Fruit fly (Drosophila melanogaster): ENCODE data around the gene Eig71Ek.

Gene Eig71Ek

DNA sequence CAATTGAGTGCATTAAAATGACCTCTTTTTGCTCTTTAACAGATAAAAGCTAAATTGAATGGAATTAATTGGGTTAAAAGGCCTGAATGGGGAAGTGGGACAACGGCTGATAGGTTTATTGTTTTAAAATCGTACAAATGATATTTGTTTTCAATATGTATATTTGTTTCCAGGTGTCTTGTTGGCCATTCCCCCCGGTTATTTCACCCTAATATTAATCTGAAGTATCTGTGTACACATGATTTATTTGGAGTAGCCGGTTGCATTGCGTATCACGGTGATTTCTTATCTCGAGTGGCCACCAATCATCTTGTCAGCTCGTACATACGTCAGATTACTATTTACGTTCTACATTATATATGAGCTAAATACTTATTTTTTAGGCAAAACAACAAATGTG lies 24.7 kb upstream of the Eig71Ek start:
- TF ChIP-seq insv (optimal IDR thresholded peaks at IDR 0.05), result no peak
- no peak for TF ChIP-seq Sin3A (optimal IDR thresholded peaks at IDR 0.05)

dm6 chr3L:15636978-15637377 lies 24.1 kb upstream of the Eig71Ek start:
- TF ChIP-seq Myc (optimal IDR thresholded peaks at IDR 0.05), result no peak
- TF ChIP-seq Sin3A (optimal IDR thresholded peaks at IDR 0.05), result no peak
- no peak for TF ChIP-seq insv (optimal IDR thresholded peaks at IDR 0.05)
- no peak for TF ChIP-seq h (optimal IDR thresholded peaks at IDR 0.05)
- TF ChIP-seq ttk (optimal IDR thresholded peaks at IDR 0.05), result no peak
- TF ChIP-seq psq (optimal IDR thresholded peaks at IDR 0.05), result no peak

DNA sequence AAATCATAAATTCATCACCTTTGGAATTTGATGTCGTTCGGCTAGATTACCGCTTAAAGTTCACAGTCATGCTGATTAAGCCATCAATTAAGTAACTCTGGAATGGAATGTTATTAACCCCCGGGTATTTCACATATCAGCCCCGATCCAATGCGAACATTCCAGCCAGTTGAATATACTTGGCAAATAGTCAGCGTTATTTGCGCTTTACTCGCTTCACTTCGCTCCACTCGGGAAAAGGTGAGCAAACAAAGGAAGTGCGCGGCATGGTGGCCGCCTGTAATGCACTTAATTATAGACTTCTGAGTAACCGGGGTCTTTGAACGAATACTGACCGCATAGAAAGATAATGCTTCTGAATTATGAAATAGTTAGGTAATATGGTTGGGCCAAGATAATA lies 23.4 kb upstream of the Eig71Ek start:
- TF ChIP-seq psq (optimal IDR thresholded peaks at IDR 0.05), result no peak
- no peak for TF ChIP-seq h (optimal IDR thresholded peaks at IDR 0.05)
- TF ChIP-seq ttk (optimal IDR thresholded peaks at IDR 0.05), result no peak
- TF ChIP-seq insv (optimal IDR thresholded peaks at IDR 0.05), result no peak
- no peak for TF ChIP-seq Myc (optimal IDR thresholded peaks at IDR 0.05)
- no peak for TF ChIP-seq Sin3A (optimal IDR thresholded peaks at IDR 0.05)

- no peak for TF ChIP-seq psq (optimal IDR thresholded peaks at IDR 0.05)
- no peak for TF ChIP-seq Sin3A (optimal IDR thresholded peaks at IDR 0.05)
- TF ChIP-seq insv (optimal IDR thresholded peaks at IDR 0.05), result no peak
- no peak for TF ChIP-seq ttk (optimal IDR thresholded peaks at IDR 0.05)
- no peak for TF ChIP-seq Myc (optimal IDR thresholded peaks at IDR 0.05)
- TF ChIP-seq h (optimal IDR thresholded peaks at IDR 0.05), result no peak
Measured at dm6 chr3L:15638524-15638923, 22.5 kb upstream of the Eig71Ek start.

- TF ChIP-seq Myc (optimal IDR thresholded peaks at IDR 0.05) (no peak), insv (optimal IDR thresholded peaks at IDR 0.05) (no peak), psq (optimal IDR thresholded peaks at IDR 0.05) (no peak), h (optimal IDR thresholded peaks at IDR 0.05) (no peak), ttk (optimal IDR thresholded peaks at IDR 0.05) (no peak), Sin3A (optimal IDR thresholded peaks at IDR 0.05) (no peak)
Measured at dm6 chr3L:15639978-15640377, 21.1 kb upstream of the Eig71Ek start.

- TF ChIP-seq Myc (optimal IDR thresholded peaks at IDR 0.05), result no peak
- TF ChIP-seq Sin3A (optimal IDR thresholded peaks at IDR 0.05), result no peak
- no peak for TF ChIP-seq insv (optimal IDR thresholded peaks at IDR 0.05)
- TF ChIP-seq psq (optimal IDR thresholded peaks at IDR 0.05), result no peak
Measured at dm6 chr3L:15641590-15642019, 19.4 kb upstream of the Eig71Ek start.

DNA sequence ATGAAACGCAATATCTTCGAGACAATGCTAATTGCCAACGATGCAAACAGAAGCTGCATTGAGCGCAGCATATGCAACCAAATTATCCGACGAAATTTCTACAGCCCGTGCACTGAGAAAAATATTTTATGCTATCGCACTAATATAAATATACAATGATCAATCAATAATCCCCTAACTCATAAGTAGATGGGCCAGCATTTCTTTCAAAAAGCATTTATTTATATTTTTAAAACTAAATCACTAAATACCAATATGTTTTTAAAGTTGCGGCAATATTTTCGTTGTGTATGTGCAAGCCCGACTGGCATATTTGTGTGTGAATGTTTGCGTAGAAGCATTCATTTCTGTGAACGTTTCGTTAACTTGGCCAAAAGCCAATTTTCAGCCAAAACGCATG lies 14.9 kb upstream of the Eig71Ek start:
- TF ChIP-seq h (optimal IDR thresholded peaks at IDR 0.05) (no peak), psq (optimal IDR thresholded peaks at IDR 0.05) (no peak), insv (optimal IDR thresholded peaks at IDR 0.05) (no peak), ttk (optimal IDR thresholded peaks at IDR 0.05) (no peak), Myc (optimal IDR thresholded peaks at IDR 0.05) (no peak), Sin3A (optimal IDR thresholded peaks at IDR 0.05) (no peak)

DNA sequence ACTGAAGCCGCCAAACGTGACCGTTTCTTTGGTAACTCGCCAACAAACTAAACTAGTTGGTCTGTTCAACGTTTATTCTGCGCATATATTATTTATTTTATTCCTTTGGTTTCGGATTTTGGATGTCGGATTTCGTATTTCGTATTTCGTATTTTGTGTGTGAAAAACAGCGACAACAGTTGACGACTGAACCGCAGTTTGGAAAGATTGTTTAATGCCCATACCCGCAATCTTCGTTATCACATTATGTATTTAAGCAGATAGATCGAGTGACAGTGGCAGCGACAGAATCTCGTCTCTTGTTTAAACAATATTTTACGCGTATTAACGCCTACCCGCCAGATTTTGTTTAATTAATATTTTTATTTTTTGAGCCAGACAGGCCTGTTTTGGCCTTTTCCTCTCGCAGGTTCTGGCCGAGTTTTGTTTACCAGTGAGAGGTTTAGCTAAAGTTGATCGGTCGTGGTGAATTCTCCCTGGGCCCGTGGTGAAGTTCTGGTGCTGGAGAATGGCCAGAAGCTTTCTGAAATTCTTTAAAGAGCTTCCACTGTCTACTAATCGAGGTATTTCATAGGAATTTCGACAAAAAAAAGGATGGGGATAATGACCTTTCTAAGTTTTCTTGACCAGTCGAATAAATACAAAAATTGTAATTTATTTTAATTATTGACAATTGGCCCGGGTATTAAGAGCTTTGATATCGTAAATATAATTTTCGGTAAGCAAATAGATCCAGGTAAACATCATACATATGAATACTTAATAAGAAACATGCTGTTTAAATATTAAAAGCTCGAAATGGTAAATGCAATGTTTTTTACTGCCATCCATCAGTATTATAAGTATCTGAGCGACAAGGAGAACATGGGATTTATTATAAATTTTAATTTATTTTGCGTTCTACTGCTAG lies 13.1 kb upstream of the Eig71Ek start, which contains the start of the genes comm3 and CG43083:
comm3 (minus strand) TSS at position 51 of the 910 bp plus-strand sequence.
CG43083 (plus strand) TSS at position 860 of the 910 bp plus-strand sequence.
- TF ChIP-seq h (optimal IDR thresholded peaks at IDR 0.05) (no peak), insv (optimal IDR thresholded peaks at IDR 0.05) (no peak), psq (optimal IDR thresholded peaks at IDR 0.05) (no peak), ttk (optimal IDR thresholded peaks at IDR 0.05) (no peak), Myc (optimal IDR thresholded peaks at IDR 0.05) (no peak), Sin3A (optimal IDR thresholded peaks at IDR 0.05) (no peak)

dm6 chr3L:15649561-15649960 lies 11.5 kb upstream of the Eig71Ek start, which contains the start of the genes Eig71Ea and Eig71Eb:
Gene Eig71Ea, minus strand, starts transcription at chr3L:15649661.
Gene Eig71Eb, plus strand, starts transcription at chr3L:15649936.
- TF ChIP-seq ttk (optimal IDR thresholded peaks at IDR 0.05) (no peak), Myc (optimal IDR thresholded peaks at IDR 0.05) (no peak), insv (optimal IDR thresholded peaks at IDR 0.05) (no peak), psq (optimal IDR thresholded peaks at IDR 0.05) (no peak), h (optimal IDR thresholded peaks at IDR 0.05) (no peak), Sin3A (optimal IDR thresholded peaks at IDR 0.05) (no peak)

DNA sequence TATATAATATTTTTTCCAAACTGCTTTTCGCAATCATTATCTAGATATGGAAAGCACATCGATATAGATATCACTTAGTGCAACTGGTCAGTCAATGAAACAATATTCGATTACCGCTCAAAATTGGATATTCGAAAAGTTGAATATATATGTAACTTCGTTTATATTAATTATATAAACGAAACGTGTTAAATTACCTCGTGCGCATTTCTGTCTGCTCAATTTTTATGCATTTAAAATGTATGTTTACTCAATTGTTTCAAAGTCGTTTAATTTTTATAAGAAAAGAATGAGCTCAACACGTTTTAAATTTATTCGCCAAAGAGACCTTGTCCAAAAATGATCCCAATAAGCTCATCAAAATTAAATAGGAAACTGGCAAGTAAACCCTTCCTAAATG lies 10.5 kb upstream of the Eig71Ek start, which contains the start of gene CG43084:
CG43084 (plus strand) TSS at position 301 of the 400 bp plus-strand sequence.
- no peak for TF ChIP-seq ttk (optimal IDR thresholded peaks at IDR 0.05)
- no peak for TF ChIP-seq h (optimal IDR thresholded peaks at IDR 0.05)
- TF ChIP-seq insv (optimal IDR thresholded peaks at IDR 0.05), result no peak
- no peak for TF ChIP-seq Sin3A (optimal IDR thresholded peaks at IDR 0.05)
- no peak for TF ChIP-seq psq (optimal IDR thresholded peaks at IDR 0.05)
- no peak for TF ChIP-seq Myc (optimal IDR thresholded peaks at IDR 0.05)

DNA sequence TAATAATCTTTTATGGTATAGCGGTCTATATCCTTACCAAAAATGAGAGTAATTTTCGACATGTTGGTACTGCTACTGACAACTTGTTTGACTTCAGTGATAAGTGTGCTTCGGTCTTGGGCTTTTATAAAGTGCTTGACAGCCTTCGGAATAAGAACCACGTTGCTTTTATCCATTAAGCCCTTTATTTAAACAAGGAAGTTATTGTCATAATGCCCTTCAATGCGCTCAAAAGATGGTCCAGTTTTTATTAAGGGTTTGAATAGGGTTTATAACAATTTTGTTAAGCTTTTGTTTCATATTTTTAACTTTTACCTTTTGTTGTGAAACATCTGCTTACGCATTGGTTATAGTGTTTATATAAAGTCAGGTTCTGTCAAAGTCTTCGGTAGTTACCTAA lies 8.9 kb upstream of the Eig71Ek start, which contains the start of the genes Eig71Ec and Eig71Ed:
Eig71Ec (minus strand) TSS at position 101 of the 400 bp plus-strand sequence.
Eig71Ed (plus strand) TSS at position 384 of the 400 bp plus-strand sequence.
- TF ChIP-seq Sin3A (optimal IDR thresholded peaks at IDR 0.05) (no peak), ttk (optimal IDR thresholded peaks at IDR 0.05) (no peak), psq (optimal IDR thresholded peaks at IDR 0.05) (no peak), Myc (optimal IDR thresholded peaks at IDR 0.05) (no peak)

dm6 chr3L:15655910-15656309 lies 5.1 kb upstream of the Eig71Ek start, which contains the start of gene Eig71Ee:
Gene Eig71Ee, minus strand, starts transcription at chr3L:15656010.
- no peak for TF ChIP-seq h (optimal IDR thresholded peaks at IDR 0.05)
- no peak for TF ChIP-seq Sin3A (optimal IDR thresholded peaks at IDR 0.05)
- TF ChIP-seq psq (optimal IDR thresholded peaks at IDR 0.05), result no peak
- no peak for TF ChIP-seq Myc (optimal IDR thresholded peaks at IDR 0.05)
- no peak for TF ChIP-seq ttk (optimal IDR thresholded peaks at IDR 0.05)
- TF ChIP-seq insv (optimal IDR thresholded peaks at IDR 0.05), result no peak
